Worm (Caenorhabditis elegans) whole organism, early embryonic: ENCODE measurements around the gene E04F6.15.

Experiments
- B0310.2 ChIP-seq: sonication (generic microtip); optimal IDR thresholded peaks from 2 replicates; lab custom pipeline; 2016; ENCODE audit warnings: mild to moderate bottlenecking, missing genetic modification characterization, missing compliant biosample characterization
- aly-1 ChIP-seq: sonication (generic microtip); optimal IDR thresholded peaks from 2 replicates; lab custom pipeline; 2016; ENCODE audit warnings: missing genetic modification characterization, missing compliant biosample characterization
- ama-1 ChIP-seq: fragments of 150-350 bp; optimal IDR thresholded peaks from 2 replicates; lab custom pipeline; 2014
- ceh-13 ChIP-seq: fragments of 200-800 bp; sonication (Bioruptor generic); optimal IDR thresholded peaks from 2 replicates; lab custom pipeline; 2018; ENCODE audit warnings: mild to moderate bottlenecking, missing genetic modification characterization, missing compliant biosample characterization
- ceh-36 ChIP-seq: sonication (generic microtip); optimal IDR thresholded peaks from 2 replicates; lab custom pipeline; 2016; ENCODE audit warnings: missing genetic modification characterization, inconsistent platforms, missing compliant biosample characterization
- flt-1 ChIP-seq: fragments of 200-800 bp; sonication (Bioruptor generic); IDR thresholded peaks from 2 replicates; pipeline ENCODE4 v1.3.6; 2022; ENCODE audit warnings: missing genetic modification characterization, missing compliant biosample characterization
- hmg-4 ChIP-seq: fragments of 200-800 bp; sonication (Bioruptor generic); optimal IDR thresholded peaks from 2 replicates; lab custom pipeline; 2018; ENCODE audit warnings: mild to moderate bottlenecking, missing genetic modification characterization, missing compliant biosample characterization
- pes-1 ChIP-seq: fragments of 200-800 bp; sonication (Bioruptor generic); IDR thresholded peaks from 2 replicates; pipeline ENCODE4 v1.3.6; 2022; ENCODE audit warnings: missing genetic modification reagents, missing genetic modification characterization, missing compliant biosample characterization
- scrt-1 ChIP-seq: fragments of 200-800 bp; sonication (Bioruptor generic); IDR thresholded peaks from 2 replicates; pipeline ENCODE4 v1.3.6; 2022; ENCODE audit warnings: missing genetic modification characterization, missing compliant biosample characterization
- sea-1 ChIP-seq: fragments of 200-800 bp; sonication (Bioruptor generic); conservative IDR thresholded peaks from 2 replicates; pipeline ENCODE4 v1.3.6; 2022; ENCODE audit warnings: missing genetic modification characterization, missing compliant biosample characterization
- tbx-11 ChIP-seq: fragments of 200-800 bp; sonication (Bioruptor generic); IDR thresholded peaks from 2 replicates; pipeline ENCODE4 v1.3.6; 2022; ENCODE audit warnings: missing genetic modification characterization, missing compliant biosample characterization
- tbx-37 ChIP-seq: fragments of 200-800 bp; sonication (Bioruptor generic); conservative IDR thresholded peaks from 2 replicates; pipeline ENCODE4 v1.3.6; 2022; ENCODE audit warnings: missing genetic modification reagents, missing genetic modification characterization, missing compliant biosample characterization
- tra-4 ChIP-seq: sonication (generic microtip); optimal IDR thresholded peaks from 2 replicates; lab custom pipeline; 2017; ENCODE audit warnings: missing genetic modification characterization, missing compliant biosample characterization

ce11 chrII:7242754-7243153 is 32.7 kb upstream of the E04F6.15 start:
- no peak for TF ChIP-seq flt-1 (GFP tag; lab: Robert Waterston, UW)
- TF ChIP-seq sea-1 (GFP tag; lab: Robert Waterston, UW), result no peak
- no peak for TF ChIP-seq ama-1 (lab: Kevin White, UChicago)
- no peak for TF ChIP-seq hmg-4 (GFP tag; lab: Kevin White, UChicago)
- no peak for TF ChIP-seq aly-1
- TF ChIP-seq ceh-13, result no peak
- no peak for TF ChIP-seq ceh-36 (tag; lab: Kevin White, UChicago)
- no peak for TF ChIP-seq tbx-37 (GFP tag; lab: Robert Waterston, UW)
- no peak for TF ChIP-seq pes-1 (GFP tag; lab: Robert Waterston, UW)
- TF ChIP-seq B0310.2 (tag; lab: Kevin White, UChicago), result no peak
- no peak for TF ChIP-seq tra-4 (tag; lab: Kevin White, UChicago)
- no peak for TF ChIP-seq tbx-11 (GFP tag; lab: Robert Waterston, UW)
- no peak for TF ChIP-seq scrt-1 (GFP tag; lab: Robert Waterston, UW)
